Worm (Caenorhabditis elegans) whole organism, L4 larva: ENCODE results near the gene ZK892.6.

Experiments
- F49E8.2 ChIP-seq: sonication (generic microtip); optimal IDR thresholded peaks from 2 replicates; lab custom pipeline; 2016; ENCODE audit warnings: missing compliant biosample characterization, mild to moderate bottlenecking, missing genetic modification characterization, borderline replicate concordance
- Y105C5A.15 ChIP-seq: fragments of 200-800 bp; sonication (Bioruptor generic); IDR thresholded peaks from 2 replicates; pipeline ENCODE4 v1.3.6; 2022; ENCODE audit warnings: missing genetic modification characterization, missing compliant biosample characterization
- aly-2 ChIP-seq: sonication (generic microtip); optimal IDR thresholded peaks from 2 replicates; lab custom pipeline; 2018; ENCODE audit warnings: missing biosample characterization, missing genetic modification characterization
- ama-1 ChIP-seq: fragments of 150-350 bp; optimal IDR thresholded peaks from 2 replicates; lab custom pipeline; 2014; ENCODE audit warnings: inconsistent platforms, mixed read lengths
- ctbp-1 ChIP-seq: fragments of 200-800 bp; sonication (Bioruptor generic); IDR thresholded peaks from 2 replicates; pipeline ENCODE4 v1.3.6; 2022; ENCODE audit warnings: missing genetic modification reagents, missing genetic modification characterization, missing compliant biosample characterization
- lim-7 ChIP-seq: fragments of 200-800 bp; sonication (Bioruptor generic); IDR thresholded peaks from 2 replicates; pipeline ENCODE4 v1.3.6; 2022; ENCODE audit warnings: missing genetic modification characterization, missing compliant biosample characterization
- nhr-237 ChIP-seq: sonication (generic microtip); optimal IDR thresholded peaks from 2 replicates; lab custom pipeline; 2017; ENCODE audit warnings: missing biosample characterization, missing genetic modification characterization
- nhr-42 ChIP-seq: fragments of 200-800 bp; sonication (Bioruptor generic); IDR thresholded peaks from 2 replicates; pipeline ENCODE4 v1.3.6; 2022; ENCODE audit warnings: missing genetic modification characterization, missing compliant biosample characterization
- ztf-11 ChIP-seq: fragments of 150-350 bp; optimal IDR thresholded peaks from 2 replicates; lab custom pipeline; 2014; ENCODE audit warnings: missing biosample characterization, missing genetic modification characterization

ce11 chrII:9974967-9975366 lies 5.0 kb downstream of the ZK892.6 start, which contains the start of gene aakg-5:
- TF ChIP-seq aly-2 (tag; lab: Kevin White, UChicago) (no peak), Y105C5A.15 (GFP tag; lab: Robert Waterston, UW) (no peak), ctbp-1 (GFP tag; lab: Robert Waterston, UW) (peak; percentile 63), nhr-42 (GFP tag; lab: Robert Waterston, UW) (no peak), ama-1 (no peak), lim-7 (no peak), ztf-11 (tag; lab: Kevin White, UChicago) (no peak), nhr-237 (tag; lab: Kevin White, UChicago) (no peak), F49E8.2 (tag; lab: Kevin White, UChicago) (no peak)
